Fruit fly (Drosophila melanogaster) whole organism, embryonic: ENCODE measurements around the gene CG13113.

Experiments used
- CG10147 ChIP-seq: fragments of 200-800 bp; sonication (Bioruptor generic); optimal IDR thresholded peaks from 2 replicates; lab custom pipeline; 2019; ENCODE audit warnings: missing biosample characterization, mild to moderate bottlenecking, missing genetic modification characterization, moderate library complexity
- CG10274 ChIP-seq: fragments of 200-800 bp; sonication (Bioruptor generic); optimal IDR thresholded peaks from 3 replicates; lab custom pipeline; 2017; ENCODE audit warnings: missing biosample characterization, mild to moderate bottlenecking, missing genetic modification characterization
- CG10565 ChIP-seq: fragments of 200-800 bp; sonication (Bioruptor generic); optimal IDR thresholded peaks from 3 replicates; lab custom pipeline; 2016; ENCODE audit warnings: missing biosample characterization, mild to moderate bottlenecking, missing genetic modification characterization
- CG11247 ChIP-seq: fragments of 200-800 bp; sonication (Bioruptor generic); IDR thresholded peaks from 2 replicates; pipeline ENCODE4 v1.3.6; 2022; ENCODE audit warnings: missing biosample characterization, missing genetic modification characterization
- CG12104 ChIP-seq: fragments of 200-800 bp; sonication (Bioruptor generic); optimal IDR thresholded peaks from 3 replicates; lab custom pipeline; 2016; ENCODE audit warnings: missing biosample characterization, missing genetic modification characterization
- CG13894 ChIP-seq: fragments of 200-800 bp; sonication (Bioruptor generic); optimal IDR thresholded peaks from 3 replicates; lab custom pipeline; 2018; ENCODE audit warnings: missing biosample characterization, mild to moderate bottlenecking, missing genetic modification characterization, moderate library complexity
- CG15696 ChIP-seq: fragments of 200-800 bp; sonication (Bioruptor generic); optimal IDR thresholded peaks from 2 replicates; lab custom pipeline; 2019; ENCODE audit warnings: missing biosample characterization, mild to moderate bottlenecking, missing genetic modification characterization, moderate library complexity
- CG1647 ChIP-seq: fragments of 200-800 bp; sonication (Bioruptor generic); optimal IDR thresholded peaks from 3 replicates; lab custom pipeline; 2016; ENCODE audit warnings: missing biosample characterization, missing genetic modification characterization
- CG17385 ChIP-seq: fragments of 200-800 bp; sonication (Bioruptor generic); optimal IDR thresholded peaks from 3 replicates; lab custom pipeline; 2018; ENCODE audit warnings: missing biosample characterization, mild to moderate bottlenecking, missing genetic modification characterization
- CG18262 ChIP-seq: fragments of 200-800 bp; optimal IDR thresholded peaks from 3 replicates; lab custom pipeline; 2019; ENCODE audit warnings: missing biosample characterization, mild to moderate bottlenecking, missing genetic modification characterization, moderate library complexity
- CG1832 ChIP-seq: fragments of 200-800 bp; sonication (Bioruptor generic); optimal IDR thresholded peaks from 2 replicates; lab custom pipeline; 2017; ENCODE audit warnings: missing biosample characterization, mild to moderate bottlenecking, missing genetic modification characterization, inconsistent platforms
- CG30431 ChIP-seq: fragments of 200-800 bp; sonication (Bioruptor generic); optimal IDR thresholded peaks from 2 replicates; lab custom pipeline; 2017; ENCODE audit warnings: missing biosample characterization, missing genetic modification characterization
- CG31388 ChIP-seq: fragments of 200-800 bp; sonication (Bioruptor generic); optimal IDR thresholded peaks from 2 replicates; lab custom pipeline; 2016; ENCODE audit warnings: missing biosample characterization, missing genetic modification characterization
- CG4360 ChIP-seq: fragments of 200-800 bp; sonication (Bioruptor generic); IDR thresholded peaks from 2 replicates; pipeline ENCODE4 v1.3.6; 2022; ENCODE audit warnings: missing biosample characterization, missing genetic modification characterization
- CG4404 ChIP-seq: fragments of 200-800 bp; sonication (Bioruptor generic); IDR thresholded peaks from 2 replicates; pipeline ENCODE4 v1.3.6; 2022; ENCODE audit warnings: missing biosample characterization, missing genetic modification characterization
- CG6813 ChIP-seq: fragments of 200-800 bp; sonication (Bioruptor generic); optimal IDR thresholded peaks from 2 replicates; lab custom pipeline; 2017; ENCODE audit warnings: missing biosample characterization, missing genetic modification characterization, mild to moderate bottlenecking, moderate library complexity, missing genetic modification reagents
- CG8281 ChIP-seq: fragments of 200-800 bp; sonication (Bioruptor generic); optimal IDR thresholded peaks from 2 replicates; lab custom pipeline; 2018; ENCODE audit warnings: missing biosample characterization, mild to moderate bottlenecking, missing genetic modification characterization, moderate library complexity
- CG9215 ChIP-seq: fragments of 200-800 bp; sonication (Bioruptor generic); IDR thresholded peaks from 2 replicates; pipeline ENCODE4 v1.3.6; 2022; ENCODE audit warnings: missing biosample characterization, missing genetic modification characterization
- CG9437 ChIP-seq: fragments of 200-800 bp; sonication (Bioruptor generic); optimal IDR thresholded peaks from 2 replicates; lab custom pipeline; 2018; ENCODE audit warnings: missing biosample characterization, mild to moderate bottlenecking, missing genetic modification characterization
- Camta ChIP-seq: fragments of 200-800 bp; sonication (Bioruptor generic); optimal IDR thresholded peaks from 2 replicates; lab custom pipeline; 2016; ENCODE audit warnings: missing biosample characterization, missing genetic modification characterization
- Doc2 ChIP-seq: fragments of 200-800 bp; sonication (Bioruptor generic); IDR thresholded peaks from 2 replicates; pipeline ENCODE4 v1.3.6; 2022; ENCODE audit warnings: missing biosample characterization, missing genetic modification characterization
- Fer3 ChIP-seq: fragments of 200-800 bp; sonication (Bioruptor generic); optimal IDR thresholded peaks from 2 replicates; lab custom pipeline; 2018; ENCODE audit warnings: missing biosample characterization, mild to moderate bottlenecking, missing genetic modification characterization, moderate library complexity
- Hand ChIP-seq: fragments of 200-800 bp; sonication (Bioruptor generic); optimal IDR thresholded peaks from 2 replicates; lab custom pipeline; 2017; ENCODE audit warnings: mild to moderate bottlenecking, missing biosample characterization, missing genetic modification reagents, missing genetic modification characterization
- Jarid2 ChIP-seq: fragments of 200-800 bp; sonication (Bioruptor generic); optimal IDR thresholded peaks from 3 replicates; lab custom pipeline; 2017; ENCODE audit warnings: mild to moderate bottlenecking, missing biosample characterization, missing genetic modification reagents, missing genetic modification characterization
- MESR4 ChIP-seq: fragments of 200-800 bp; sonication (Bioruptor generic); optimal IDR thresholded peaks from 2 replicates; lab custom pipeline; 2018; ENCODE audit warnings: missing biosample characterization, mild to moderate bottlenecking, missing genetic modification characterization, moderate library complexity
- Myb ChIP-seq: fragments of 200-800 bp; sonication (Bioruptor generic); optimal IDR thresholded peaks from 2 replicates; lab custom pipeline; 2016; ENCODE audit warnings: missing biosample characterization, missing genetic modification characterization
- NC2α ChIP-seq: fragments of 200-800 bp; sonication (Bioruptor generic); optimal IDR thresholded peaks from 2 replicates; lab custom pipeline; 2016; ENCODE audit warnings: missing biosample characterization, missing genetic modification characterization
- NfI ChIP-seq: fragments of 200-800 bp; sonication (Bioruptor generic); optimal IDR thresholded peaks from 3 replicates; lab custom pipeline; 2018; ENCODE audit warnings: missing biosample characterization, mild to moderate bottlenecking, missing genetic modification characterization, moderate library complexity
- Opbp ChIP-seq: fragments of 200-800 bp; sonication (Bioruptor generic); IDR thresholded peaks from 3 replicates; pipeline ENCODE4 v1.3.6; 2022; ENCODE audit warnings: missing biosample characterization, missing genetic modification characterization; ENCODE audit not compliant: partially characterized antibody
- Trl ChIP-seq, 3 experiments: fragments of >200 bp in 2 of 3; fragments of 200-800 bp in 1 of 3; sonication (Bioruptor generic) in 1 of 3; optimal IDR thresholded peaks; 2 replicates in 1 of 3; 3 replicates in 2 of 3; lab custom pipeline; 2016 to 2017; ENCODE audit warnings: missing biosample characterization in 1 of 3, missing genetic modification characterization in 1 of 3
- ara ChIP-seq: fragments of 200-800 bp; sonication (Bioruptor generic); IDR thresholded peaks from 2 replicates; pipeline ENCODE4 v1.3.6; 2022; ENCODE audit warnings: missing biosample characterization, missing genetic modification characterization
- bcd ChIP-seq: fragments of 200-800 bp; sonication (Bioruptor generic); optimal IDR thresholded peaks from 2 replicates; lab custom pipeline; 2017; ENCODE audit warnings: missing biosample characterization, mild to moderate bottlenecking, missing genetic modification characterization
- chinmo ChIP-seq: fragments of 200-800 bp; sonication (Bioruptor generic); IDR thresholded peaks from 4 replicates; pipeline ENCODE4 v1.3.6; 2022; ENCODE audit warnings: missing biosample characterization, missing genetic modification characterization; ENCODE audit not compliant: partially characterized antibody
- crp ChIP-seq, 2 experiments: fragments of 200-800 bp; sonication (Bioruptor generic); optimal IDR thresholded peaks; 2 replicates in 1 of 2; 3 replicates in 1 of 2; lab custom pipeline; 2017; ENCODE audit warnings: missing biosample characterization in 2 of 2, missing genetic modification characterization in 2 of 2, mild to moderate bottlenecking in 1 of 2, moderate library complexity in 1 of 2
- eve ChIP-seq, 2 experiments: fragments of >200 bp; optimal IDR thresholded peaks; 2 replicates each; lab custom pipeline; 2017; ENCODE audit warnings: missing biosample characterization in 2 of 2, missing genetic modification characterization in 2 of 2
- eyg ChIP-seq: fragments of 200-800 bp; sonication (Bioruptor generic); optimal IDR thresholded peaks from 3 replicates; lab custom pipeline; 2016; ENCODE audit warnings: missing biosample characterization, missing genetic modification characterization
- h ChIP-seq: fragments of >200 bp; optimal IDR thresholded peaks from 2 replicates; lab custom pipeline; 2017
- hth ChIP-seq: fragments of >200 bp; optimal IDR thresholded peaks from 2 replicates; lab custom pipeline; 2017; ENCODE audit warnings: inconsistent platforms
- ken ChIP-seq: fragments of 200-800 bp; sonication (Bioruptor generic); IDR thresholded peaks from 3 replicates; pipeline ENCODE4 v1.3.6; 2022; ENCODE audit warnings: missing biosample characterization, missing genetic modification characterization
- lmd ChIP-seq: fragments of 200-800 bp; sonication (Bioruptor generic); IDR thresholded peaks from 2 replicates; pipeline ENCODE4 v1.3.6; 2022; ENCODE audit warnings: missing biosample characterization, missing genetic modification characterization
- lola ChIP-seq, 3 experiments: fragments of >200 bp in 2 of 3; fragments of 200-800 bp in 1 of 3; sonication (Bioruptor generic) in 1 of 3; optimal IDR thresholded peaks; 2 replicates each; lab custom pipeline; 2017 to 2019; ENCODE audit warnings: missing biosample characterization in 3 of 3, missing genetic modification characterization in 3 of 3, mild to moderate bottlenecking in 1 of 3, moderate library complexity in 1 of 3
- mld ChIP-seq: fragments of 200-800 bp; sonication (Bioruptor generic); IDR thresholded peaks from 3 replicates; pipeline ENCODE4 v1.3.6; 2022; ENCODE audit warnings: missing biosample characterization, missing genetic modification characterization; ENCODE audit not compliant: partially characterized antibody
- nerfin-1 ChIP-seq: fragments of 200-800 bp; sonication (Bioruptor generic); optimal IDR thresholded peaks from 3 replicates; lab custom pipeline; 2019; ENCODE audit warnings: missing biosample characterization, mild to moderate bottlenecking, missing genetic modification characterization, moderate library complexity
- p53 ChIP-seq: fragments of 200-800 bp; sonication (Bioruptor generic); optimal IDR thresholded peaks from 2 replicates; lab custom pipeline; 2016; ENCODE audit warnings: missing biosample characterization, missing genetic modification characterization
- pfk ChIP-seq: fragments of 200-800 bp; sonication (Bioruptor generic); optimal IDR thresholded peaks from 2 replicates; lab custom pipeline; 2018; ENCODE audit warnings: missing biosample characterization, mild to moderate bottlenecking, missing genetic modification characterization, moderate library complexity
- psq ChIP-seq: fragments of 200-800 bp; sonication (Bioruptor generic); optimal IDR thresholded peaks from 2 replicates; lab custom pipeline; 2017; ENCODE audit warnings: missing biosample characterization, missing genetic modification characterization
- ro ChIP-seq: fragments of 200-800 bp; sonication (Bioruptor generic); IDR thresholded peaks from 2 replicates; pipeline ENCODE4 v1.3.6; 2022; ENCODE audit warnings: missing biosample characterization, missing genetic modification characterization
- schlank ChIP-seq: fragments of 200-800 bp; sonication (Bioruptor generic); optimal IDR thresholded peaks from 2 replicates; lab custom pipeline; 2018; ENCODE audit warnings: missing biosample characterization, mild to moderate bottlenecking, missing genetic modification characterization
- ttk ChIP-seq: fragments of 200-800 bp; sonication (Bioruptor generic); IDR thresholded peaks from 2 replicates; pipeline ENCODE4 v2.1.2; 2022; ENCODE audit warnings: missing biosample characterization, missing genetic modification characterization
- vnd ChIP-seq: fragments of 200-800 bp; sonication (Bioruptor generic); IDR thresholded peaks from 3 replicates; pipeline ENCODE4 v1.3.6; 2022; ENCODE audit warnings: missing biosample characterization, missing genetic modification characterization; ENCODE audit not compliant: partially characterized antibody

Gene CG13113

dm6 chr2L:9525719-9526118 lies 18.3 kb upstream of the CG13113 start (continued):
- TF ChIP-seq p53 (GFP tag; lab: Kevin White, UChicago) (peak; percentile 89), CG10147 (GFP tag; lab: Kevin White, UChicago) (peak; percentile 72), CG1832 (GFP tag; lab: Kevin White, UChicago) (no peak), lmd (peak; percentile 40; the same call in 1 of the 2 replicates), CG11247 (GFP tag; lab: Robert Waterston, UW) (peak; percentile 73), CG30431 (GFP tag; lab: Kevin White, UChicago) (peak; percentile 58), CG15696 (tag; lab: Kevin White, UChicago) (peak; percentile 89), pfk (GFP tag; lab: Kevin White, UChicago) (peak; percentile 77), Trl (optimal IDR thresholded peaks at IDR 0.05; lab: Kevin White, UChicago) (no peak), Trl (GFP tag; optimal IDR thresholded peaks at IDR 0.05; lab: Kevin White, UChicago) (peak; percentile 97), vnd (no peak), h (lab: Kevin White, UChicago) (no peak), eyg (GFP tag; lab: Kevin White, UChicago) (peak; percentile 91), mld (GFP tag; lab: Robert Waterston, UW) (no peak), Doc2 (no peak), CG18262 (tag; lab: Kevin White, UChicago) (peak; percentile 77), CG10274 (GFP tag; lab: Kevin White, UChicago) (peak; percentile 75), CG10565 (GFP tag; lab: Kevin White, UChicago) (peak; percentile 8), ttk (GFP tag; lab: Robert Waterston, UW) (peak; percentile 43; the same call in 1 of the 2 replicates), chinmo (GFP tag; lab: Robert Waterston, UW) (peak; percentile 89; the same call in 3 of the 4 replicates), CG12104 (GFP tag; lab: Kevin White, UChicago) (peak; percentile 90), NC2α (GFP tag; lab: Kevin White, UChicago) (peak; percentile 87), nerfin-1 (tag; lab: Kevin White, UChicago) (peak; percentile 85), CG8281 (peak; percentile 84), CG17385 (GFP tag; lab: Kevin White, UChicago) (peak; percentile 83), Jarid2 (GFP tag; lab: Kevin White, UChicago) (peak; percentile 79), ara (GFP tag; lab: Robert Waterston, UW) (peak; percentile 90), psq (peak; percentile 65), CG13894 (peak; percentile 82), CG1647 (GFP tag; lab: Kevin White, UChicago) (peak; percentile 83), NfI (GFP tag; lab: Kevin White, UChicago) (peak; percentile 74), MESR4 (GFP tag; lab: Kevin White, UChicago) (peak; percentile 47), CG9437 (peak; percentile 21), bcd (GFP tag; lab: Kevin White, UChicago) (peak; percentile 83), ro (GFP tag; lab: Robert Waterston, UW) (no peak), CG4404 (GFP tag; lab: Robert Waterston, UW) (no peak), Hand (GFP tag; lab: Kevin White, UChicago) (peak; percentile 69), crp (GFP tag; optimal IDR thresholded peaks at IDR 0.05; lab: Kevin White, UChicago) (peak in 1 of 2 experiments; percentile 17), CG31388 (no peak), CG9215 (GFP tag; lab: Robert Waterston, UW) (no peak), Opbp (GFP tag; lab: Robert Waterston, UW) (no peak), hth (lab: Kevin White, UChicago) (no peak), ken (GFP tag; lab: Robert Waterston, UW) (peak; percentile 64; the same call in 2 of the 3 replicates), Fer3 (peak; percentile 87), lola (GFP tag; optimal IDR thresholded peaks at IDR 0.05; lab: Kevin White, UChicago) (peak in 1 of 3 experiments; percentile 82), eve (GFP tag; optimal IDR thresholded peaks at IDR 0.05; lab: Kevin White, UChicago) (peak in 1 of 2 experiments; percentile 65), CG4360 (GFP tag; lab: Robert Waterston, UW) (peak; percentile 52; the same call in 1 of the 2 replicates), schlank (tag; lab: Kevin White, UChicago) (peak; percentile 87), Camta (GFP tag; lab: Kevin White, UChicago) (peak; percentile 73), CG6813 (GFP tag; lab: Kevin White, UChicago) (peak; percentile 98), Myb (GFP tag; lab: Kevin White, UChicago) (peak; percentile 45)
